Fruit fly (Drosophila melanogaster): ENCODE results near the gene CG9686.

DNA sequence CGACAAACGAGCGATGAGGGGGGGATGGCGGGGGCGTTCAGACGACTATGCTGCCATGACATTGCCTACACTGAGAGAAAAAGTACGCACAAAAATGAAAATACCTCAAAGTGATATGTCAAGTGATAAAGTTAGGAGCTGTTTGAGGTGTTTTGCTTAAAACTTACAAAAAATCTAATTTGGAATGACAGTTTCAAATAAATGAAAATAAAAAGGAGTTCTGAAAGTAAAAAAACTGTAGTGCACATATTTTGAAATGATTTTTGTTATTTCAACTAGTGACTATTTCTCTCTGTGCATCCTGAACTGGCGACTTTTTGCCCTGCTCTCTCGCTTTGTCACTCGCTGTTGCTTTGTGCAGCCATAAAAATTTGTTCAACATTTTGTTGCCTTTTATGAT lies 49.8 kb upstream of the CG9686 start:
- no peak for TF ChIP-seq psq (optimal IDR thresholded peaks at IDR 0.05)
- no peak for TF ChIP-seq Sin3A (optimal IDR thresholded peaks at IDR 0.05)
- no peak for TF ChIP-seq ttk (optimal IDR thresholded peaks at IDR 0.05)
- TF ChIP-seq h (optimal IDR thresholded peaks at IDR 0.05), result no peak
- TF ChIP-seq Myc (optimal IDR thresholded peaks at IDR 0.05), result no peak

Measured in Kc167 (cell line).